Worm (Caenorhabditis elegans) whole organism, L4 larva: ENCODE results near the gene mtch-1.

Experiments used
- F10B5.3 ChIP-seq: sonication (generic microtip); optimal IDR thresholded peaks from 2 replicates; lab custom pipeline; 2016; ENCODE audit warnings: mild to moderate bottlenecking, missing genetic modification characterization, missing compliant biosample characterization
- F26F4.8 ChIP-seq: fragments of 200-800 bp; sonication (Bioruptor generic); conservative IDR thresholded peaks from 2 replicates; pipeline ENCODE4 v1.3.6; 2022; ENCODE audit warnings: missing genetic modification characterization, missing compliant biosample characterization
- F44E2.7 ChIP-seq: fragments of 200-800 bp; sonication (Bioruptor generic); IDR thresholded peaks from 2 replicates; pipeline ENCODE4 v2.1.2; 2022; ENCODE audit warnings: missing genetic modification characterization, missing compliant biosample characterization
- R02D3.7 ChIP-seq: fragments of 150-350 bp; sonication (generic microtip); optimal IDR thresholded peaks from 3 replicates; lab custom pipeline; 2014; ENCODE audit warnings: missing biosample characterization, missing genetic modification characterization
- T20F7.1 ChIP-seq: fragments of 200-800 bp; sonication (Bioruptor generic); optimal IDR thresholded peaks from 2 replicates; lab custom pipeline; 2018; ENCODE audit warnings: mild to moderate bottlenecking, missing genetic modification characterization, missing compliant biosample characterization
- T26A8.4 ChIP-seq: fragments of 200-800 bp; sonication (Bioruptor generic); IDR thresholded peaks from 2 replicates; pipeline ENCODE4 v1.3.6; 2022; ENCODE audit warnings: missing genetic modification characterization, missing compliant biosample characterization
- Y105C5A.15 ChIP-seq: fragments of 200-800 bp; sonication (Bioruptor generic); IDR thresholded peaks from 2 replicates; pipeline ENCODE4 v1.3.6; 2022; ENCODE audit warnings: missing genetic modification characterization, missing compliant biosample characterization
- Y75B8A.6 ChIP-seq: fragments of 200-800 bp; sonication (Bioruptor generic); IDR thresholded peaks from 2 replicates; pipeline ENCODE4 v1.3.6; 2022; ENCODE audit warnings: missing genetic modification reagents, missing genetic modification characterization, missing compliant biosample characterization
- ZK337.2 ChIP-seq: fragments of 200-800 bp; sonication (Bioruptor generic); IDR thresholded peaks from 2 replicates; pipeline ENCODE4 v1.3.6; 2022; ENCODE audit warnings: missing genetic modification reagents, missing genetic modification characterization, missing compliant biosample characterization
- aha-1 ChIP-seq: fragments of 150-350 bp; peaks from one replicate; lab custom pipeline; 2014; ENCODE audit warnings: missing biosample characterization, missing genetic modification characterization
- aly-2 ChIP-seq: sonication (generic microtip); optimal IDR thresholded peaks from 2 replicates; lab custom pipeline; 2018; ENCODE audit warnings: missing biosample characterization, missing genetic modification characterization
- ama-1 ChIP-seq: fragments of 150-350 bp; optimal IDR thresholded peaks from 2 replicates; lab custom pipeline; 2014; ENCODE audit warnings: inconsistent platforms, mixed read lengths
- arid-1 ChIP-seq: fragments of 200-800 bp; sonication (Bioruptor generic); conservative IDR thresholded peaks from 2 replicates; pipeline ENCODE4 v1.3.6; 2022; ENCODE audit warnings: missing genetic modification reagents, missing genetic modification characterization, missing compliant biosample characterization
- attf-4 ChIP-seq: sonication (generic microtip); optimal IDR thresholded peaks from 3 replicates; lab custom pipeline; 2017; ENCODE audit warnings: missing biosample characterization, missing genetic modification characterization
- ceh-20 ChIP-seq: fragments of 200-800 bp; sonication (Bioruptor generic); IDR thresholded peaks from 2 replicates; pipeline ENCODE4 v1.3.6; 2022; ENCODE audit warnings: missing genetic modification reagents, missing genetic modification characterization, missing compliant biosample characterization
- ceh-62 ChIP-seq: sonication (generic microtip); optimal IDR thresholded peaks from 2 replicates; lab custom pipeline; 2017; ENCODE audit warnings: missing biosample characterization, missing genetic modification characterization
- ceh-82 ChIP-seq: sonication (generic microtip); optimal IDR thresholded peaks from 2 replicates; lab custom pipeline; 2017; ENCODE audit warnings: missing biosample characterization, missing genetic modification characterization
- ces-1 ChIP-seq: fragments of 150-350 bp; sonication (generic microtip); optimal IDR thresholded peaks from 4 replicates; lab custom pipeline; 2014; ENCODE audit warnings: missing biosample characterization, missing genetic modification reagents, missing genetic modification characterization
- cey-2 ChIP-seq: sonication (generic microtip); optimal IDR thresholded peaks from 3 replicates; lab custom pipeline; 2017; ENCODE audit warnings: missing genetic modification characterization, mild to moderate bottlenecking, missing compliant biosample characterization, antibody characterized with exemption, borderline replicate concordance; ENCODE audit not compliant: insufficient read depth
- daf-12 ChIP-seq: fragments of 150-350 bp; optimal IDR thresholded peaks from 2 replicates; lab custom pipeline; 2014; ENCODE audit warnings: missing biosample characterization, missing genetic modification reagents, missing genetic modification characterization
- daf-19 ChIP-seq: fragments of 200-800 bp; sonication (Bioruptor generic); conservative IDR thresholded peaks from 2 replicates; pipeline ENCODE4 v1.3.6; 2022; ENCODE audit warnings: missing genetic modification characterization, missing compliant biosample characterization
- daf-8 ChIP-seq: fragments of 200-800 bp; sonication (Bioruptor generic); IDR thresholded peaks from 2 replicates; pipeline ENCODE4 v1.3.6; 2022; ENCODE audit warnings: missing genetic modification characterization, missing compliant biosample characterization
- dmd-6 ChIP-seq: fragments of 200-800 bp; sonication (Bioruptor generic); IDR thresholded peaks from 2 replicates; pipeline ENCODE4 v1.3.6; 2022; ENCODE audit warnings: missing genetic modification reagents, missing genetic modification characterization, missing compliant biosample characterization
- dve-1 ChIP-seq: sonication (generic microtip); optimal IDR thresholded peaks from 2 replicates; lab custom pipeline; 2017; ENCODE audit warnings: antibody characterized with exemption, mild to moderate bottlenecking, missing genetic modification characterization, missing compliant biosample characterization; ENCODE audit not compliant: insufficient read depth
- egl-43 ChIP-seq: fragments of 200-800 bp; sonication (Bioruptor generic); IDR thresholded peaks from 2 replicates; pipeline ENCODE4 v1.3.6; 2022; ENCODE audit warnings: missing genetic modification reagents, missing genetic modification characterization, missing compliant biosample characterization
- gei-8 ChIP-seq: fragments of 200-800 bp; sonication (Bioruptor generic); optimal IDR thresholded peaks from 2 replicates; lab custom pipeline; 2018; ENCODE audit warnings: mild to moderate bottlenecking, missing genetic modification characterization, missing compliant biosample characterization
- hif-1 ChIP-seq, 2 experiments: sonication (generic microtip); optimal IDR thresholded peaks; 2 replicates each; lab custom pipeline; 2016 to 2017; ENCODE audit warnings: missing compliant biosample characterization in 2 of 2, missing genetic modification characterization in 2 of 2, missing genetic modification reagents in 2 of 2, missing genotype in 2 of 2, mild to moderate bottlenecking in 1 of 2
- hmg-1.1 ChIP-seq: fragments of 200-800 bp; sonication (Bioruptor generic); IDR thresholded peaks from 2 replicates; pipeline ENCODE4 v1.3.6; 2022; ENCODE audit warnings: missing genetic modification reagents, missing genetic modification characterization, missing compliant biosample characterization
- lin-1 ChIP-seq: fragments of 200-800 bp; sonication (Bioruptor generic); IDR thresholded peaks from 2 replicates; pipeline ENCODE4 v1.3.6; 2022; ENCODE audit warnings: missing genetic modification reagents, missing genetic modification characterization, missing compliant biosample characterization
- lin-13 ChIP-seq: fragments of 150-350 bp; optimal IDR thresholded peaks from 2 replicates; lab custom pipeline; 2014; ENCODE audit warnings: missing biosample characterization, missing genetic modification reagents, missing genetic modification characterization
- lin-29 ChIP-seq: fragments of 200-800 bp; sonication (Bioruptor generic); IDR thresholded peaks from 2 replicates; pipeline ENCODE4 v1.3.6; 2022; ENCODE audit warnings: missing genetic modification reagents, missing genetic modification characterization, missing compliant biosample characterization
- lir-3 ChIP-seq: sonication (generic microtip); optimal IDR thresholded peaks from 2 replicates; lab custom pipeline; 2016; ENCODE audit warnings: mild to moderate bottlenecking, missing genetic modification characterization, missing compliant biosample characterization
- nhr-11 ChIP-seq: fragments of 150-350 bp; optimal IDR thresholded peaks from 2 replicates; lab custom pipeline; 2014; ENCODE audit warnings: missing biosample characterization, missing genetic modification characterization
- nhr-111 ChIP-seq: fragments of 200-800 bp; sonication (Bioruptor generic); optimal IDR thresholded peaks from 2 replicates; lab custom pipeline; 2018; ENCODE audit warnings: mild to moderate bottlenecking, missing genetic modification characterization, missing compliant biosample characterization
- nhr-28 ChIP-seq: fragments of 150-350 bp; optimal IDR thresholded peaks from 2 replicates; lab custom pipeline; 2014; ENCODE audit warnings: missing biosample characterization, missing genetic modification characterization
- nhr-41 ChIP-seq: fragments of 200-800 bp; sonication (Bioruptor generic); IDR thresholded peaks from 2 replicates; pipeline ENCODE4 v1.3.6; 2022; ENCODE audit warnings: missing genetic modification reagents, missing genetic modification characterization, missing compliant biosample characterization
- nhr-42 ChIP-seq: fragments of 200-800 bp; sonication (Bioruptor generic); IDR thresholded peaks from 2 replicates; pipeline ENCODE4 v1.3.6; 2022; ENCODE audit warnings: missing genetic modification characterization, missing compliant biosample characterization
- nhr-48 ChIP-seq: sonication (generic microtip); optimal IDR thresholded peaks from 2 replicates; lab custom pipeline; 2016; ENCODE audit warnings: mild to moderate bottlenecking, missing genetic modification characterization, missing compliant biosample characterization
- nhr-6 ChIP-seq: fragments of 150-350 bp; optimal IDR thresholded peaks from 2 replicates; lab custom pipeline; 2014; ENCODE audit warnings: missing biosample characterization, missing genetic modification characterization
- nhr-76 ChIP-seq: fragments of 150-350 bp; optimal IDR thresholded peaks from 2 replicates; lab custom pipeline; 2014; ENCODE audit warnings: missing biosample characterization, missing genetic modification characterization
- nhr-77 ChIP-seq: fragments of 150-350 bp; optimal IDR thresholded peaks from 2 replicates; lab custom pipeline; 2014; ENCODE audit warnings: missing biosample characterization, missing genetic modification characterization
- pha-4 ChIP-seq, 2 experiments: fragments of 150-350 bp in 1 of 2; fragments of 200-800 bp in 1 of 2; sonication (Bioruptor generic) in 1 of 2; IDR thresholded peaks in 1 of 2; optimal IDR thresholded peaks in 1 of 2; 2 replicates each; pipeline versions ENCODE4 v1.3.6 to Lab custom; 2014 to 2022; ENCODE audit warnings: missing genetic modification characterization in 2 of 2, missing genetic modification reagents in 2 of 2, missing biosample characterization in 1 of 2, missing compliant biosample characterization in 1 of 2
- rbr-2 ChIP-seq: sonication (generic microtip); optimal IDR thresholded peaks from 2 replicates; lab custom pipeline; 2016; ENCODE audit warnings: missing genotype, missing genetic modification characterization, missing compliant biosample characterization
- saeg-2 ChIP-seq: fragments of 200-800 bp; sonication (Bioruptor generic); IDR thresholded peaks from 2 replicates; pipeline ENCODE4 v1.3.6; 2022; ENCODE audit warnings: missing genetic modification reagents, missing genetic modification characterization, missing compliant biosample characterization
- sdz-12 ChIP-seq: fragments of 200-800 bp; sonication (Bioruptor generic); optimal IDR thresholded peaks from 2 replicates; lab custom pipeline; 2018; ENCODE audit warnings: mild to moderate bottlenecking, missing genetic modification characterization, missing compliant biosample characterization
- set-16 ChIP-seq: fragments of 200-800 bp; sonication (Bioruptor generic); IDR thresholded peaks from 2 replicates; pipeline ENCODE4 v1.3.6; 2022; ENCODE audit warnings: missing genetic modification reagents, missing genetic modification characterization, missing compliant biosample characterization
- tra-1 ChIP-seq: fragments of 200-800 bp; sonication (Bioruptor generic); IDR thresholded peaks from 2 replicates; pipeline ENCODE4 v1.3.6; 2022; ENCODE audit warnings: missing genetic modification reagents, missing genetic modification characterization, missing compliant biosample characterization
- unc-39 ChIP-seq: sonication (generic microtip); optimal IDR thresholded peaks from 2 replicates; lab custom pipeline; 2017; ENCODE audit warnings: missing biosample characterization, missing genetic modification characterization
- unc-62 ChIP-seq, 3 experiments: fragments of 150-350 bp in 1 of 3; sonication (generic microtip); optimal IDR thresholded peaks in 2 of 3; peaks in 1 of 3; 1 replicate in 1 of 3; 2 replicates in 2 of 3; lab custom pipeline; 2014 to 2017; ENCODE audit warnings: missing biosample characterization in 3 of 3, missing genetic modification characterization in 3 of 3, missing genetic modification reagents in 3 of 3, missing genotype in 1 of 3
- zfp-3 ChIP-seq: fragments of 200-800 bp; sonication (Bioruptor generic); conservative IDR thresholded peaks from 2 replicates; pipeline ENCODE4 v1.3.6; 2022; ENCODE audit warnings: missing genetic modification reagents, missing genetic modification characterization, missing compliant biosample characterization
- ztf-11 ChIP-seq: fragments of 150-350 bp; optimal IDR thresholded peaks from 2 replicates; lab custom pipeline; 2014; ENCODE audit warnings: missing biosample characterization, missing genetic modification characterization

The mtch-1 gene

ce11 chrII:7337469-7337893 is 36.5 kb downstream of the mtch-1 start (continued):
- 0 out of 2 replicates have a peak, but pooled peaks have one; percentile 4 for TF ChIP-seq arid-1
- no peak for TF ChIP-seq lin-13 (GFP tag; lab: Kevin White, UChicago)
- no peak for TF ChIP-seq daf-8 (GFP tag; lab: Robert Waterston, UW)
- TF ChIP-seq nhr-11: peak; percentile 72
- no peak for TF ChIP-seq nhr-111 (GFP tag; lab: Kevin White, UChicago)
- peak; percentile 97 for TF ChIP-seq aha-1
- peak; percentile 30 for TF ChIP-seq nhr-6 (tag; lab: Kevin White, UChicago)
- TF ChIP-seq egl-43 (GFP tag; lab: Robert Waterston, UW): no peak
- no peak for TF ChIP-seq daf-12 (tag; lab: Kevin White, UChicago)
- no peak for TF ChIP-seq ZK337.2
- TF ChIP-seq nhr-48: peak; percentile 99
- peak; percentile 85 for TF ChIP-seq dve-1 (tag; lab: Kevin White, UChicago)
- peak; percentile 59; the same call in 1 of the 2 replicates for TF ChIP-seq T26A8.4 (GFP tag; lab: Robert Waterston, UW)
- TF ChIP-seq saeg-2 (GFP tag; lab: Robert Waterston, UW): peak; percentile 85
- TF ChIP-seq nhr-28 (tag; lab: Kevin White, UChicago): peak; percentile 97
- TF ChIP-seq zfp-3: no peak
- no peak for TF ChIP-seq set-16 (GFP tag; lab: Robert Waterston, UW)
- no peak for TF ChIP-seq ztf-11 (tag; lab: Kevin White, UChicago)
- no peak for TF ChIP-seq nhr-41
- TF ChIP-seq lir-3 (tag; lab: Kevin White, UChicago): no peak
- TF ChIP-seq attf-4: no peak
- TF ChIP-seq daf-19: no peak
- TF ChIP-seq pha-4 (GFP tag; IDR thresholded peaks at IDR 0.05; lab: Robert Waterston, UW): no peak
- TF ChIP-seq pha-4 (tag; optimal IDR thresholded peaks at IDR 0.05; lab: Kevin White, UChicago): peak; percentile 17
- peak in 1 of 2 experiments; percentile 93 for TF ChIP-seq unc-62 (GFP tag; optimal IDR thresholded peaks at IDR 0.05 in 1 of 2; lab: Kevin White, UChicago)
- TF ChIP-seq unc-62 (tag; optimal IDR thresholded peaks at IDR 0.05; lab: Kevin White, UChicago): no peak
- TF ChIP-seq ces-1 (GFP tag; lab: Kevin White, UChicago): no peak
- TF ChIP-seq gei-8 (GFP tag; lab: Kevin White, UChicago): peak; percentile 91
- peak; percentile 62; the same call in 1 of the 2 replicates for TF ChIP-seq lin-1 (GFP tag; lab: Robert Waterston, UW)
- no peak; the same call in 1 of the 2 replicates for TF ChIP-seq tra-1 (GFP tag; lab: Robert Waterston, UW)
- peak; percentile 93 for TF ChIP-seq dmd-6 (GFP tag; lab: Robert Waterston, UW)
- TF ChIP-seq nhr-76 (tag; lab: Kevin White, UChicago): peak; percentile 33
- peak; percentile 3 to 91 for TF ChIP-seq hif-1 (tag; optimal IDR thresholded peaks at IDR 0.05; lab: Kevin White, UChicago)
- 0 out of 2 replicates have a peak, but pooled peaks have one; percentile 36 for TF ChIP-seq nhr-42 (GFP tag; lab: Robert Waterston, UW)
- TF ChIP-seq F44E2.7 (GFP tag; lab: Robert Waterston, UW): no peak
- no peak for TF ChIP-seq F26F4.8
- peak; percentile 96 for TF ChIP-seq cey-2 (tag; lab: Kevin White, UChicago)
- TF ChIP-seq ceh-82 (tag; lab: Kevin White, UChicago): no peak
- no peak for TF ChIP-seq ceh-62 (tag; lab: Kevin White, UChicago)
- peak; percentile 83 for TF ChIP-seq nhr-77 (tag; lab: Kevin White, UChicago)
- TF ChIP-seq lin-29: no peak
- peak; percentile 46 for TF ChIP-seq ama-1 (lab: Kevin White, UChicago)
- no peak for TF ChIP-seq unc-39
- peak; percentile 77 for TF ChIP-seq T20F7.1 (GFP tag; lab: Kevin White, UChicago)
- peak; percentile 84 for TF ChIP-seq ceh-20 (GFP tag; lab: Robert Waterston, UW)
- no peak for TF ChIP-seq Y105C5A.15 (GFP tag; lab: Robert Waterston, UW)
- no peak for TF ChIP-seq F10B5.3
- peak; percentile 60 for TF ChIP-seq rbr-2
- peak; percentile 61 for TF ChIP-seq hmg-1.1 (GFP tag; lab: Robert Waterston, UW)
- no peak for TF ChIP-seq R02D3.7 (tag; lab: Kevin White, UChicago)
- TF ChIP-seq Y75B8A.6 (GFP tag; lab: Robert Waterston, UW): no peak
- no peak for TF ChIP-seq aly-2
- no peak for TF ChIP-seq sdz-12 (GFP tag; lab: Kevin White, UChicago)
